Fruit fly (Drosophila melanogaster) Kc167 (cell line): ENCODE measurements around the gene spict.

Experiments used
- Sin3A ChIP-seq: fragments of >200 bp; optimal IDR thresholded peaks from 2 replicates; lab custom pipeline; 2018; ENCODE audit warnings: missing external identifiers
- h ChIP-seq: fragments of >200 bp; optimal IDR thresholded peaks from 3 replicates; lab custom pipeline; 2018; ENCODE audit warnings: missing external identifiers
- insv ChIP-seq: fragments of >200 bp; optimal IDR thresholded peaks from 3 replicates; lab custom pipeline; 2018; ENCODE audit warnings: missing external identifiers
- psq ChIP-seq: fragments of >200 bp; optimal IDR thresholded peaks from 2 replicates; lab custom pipeline; 2017; ENCODE audit warnings: missing external identifiers
- ttk ChIP-seq: sonication (Bioruptor generic); optimal IDR thresholded peaks from 2 replicates; lab custom pipeline; 2017; ENCODE audit warnings: missing external identifiers

dm6 chr2L:12656865-12657264 is 47.7 kb upstream of the spict start, which contains the start of gene pdm2:
- TF ChIP-seq psq (lab: Kevin White, UChicago) (no peak), h (lab: Kevin White, UChicago) (no peak), ttk (lab: Kevin White, UChicago) (no peak), Sin3A (lab: Kevin White, UChicago) (no peak), insv (lab: Kevin White, UChicago) (no peak)
